Fruit fly (Drosophila melanogaster) whole organism, embryonic: ENCODE results near the gene CG11562.

Source experiments
- B-H1 ChIP-seq: fragments of 200-800 bp; sonication (Bioruptor generic); IDR thresholded peaks from 3 replicates; pipeline ENCODE4 v1.3.6; 2022; ENCODE audit warnings: missing biosample characterization, missing genetic modification characterization
- CG13624 ChIP-seq: fragments of 200-800 bp; sonication (Bioruptor generic); optimal IDR thresholded peaks from 2 replicates; lab custom pipeline; 2016; ENCODE audit warnings: missing biosample characterization, missing genetic modification characterization
- CG15011 ChIP-seq: fragments of 200-800 bp; sonication (Bioruptor generic); optimal IDR thresholded peaks from 3 replicates; lab custom pipeline; 2018; ENCODE audit warnings: missing biosample characterization, mild to moderate bottlenecking, missing genetic modification characterization
- CG15269 ChIP-seq: fragments of 200-800 bp; sonication (Bioruptor generic); optimal IDR thresholded peaks from 2 replicates; lab custom pipeline; 2018; ENCODE audit warnings: missing biosample characterization, mild to moderate bottlenecking, missing genetic modification characterization, moderate library complexity
- CG15479 ChIP-seq: fragments of 200-800 bp; sonication (Bioruptor generic); optimal IDR thresholded peaks from 3 replicates; lab custom pipeline; 2019; ENCODE audit warnings: missing biosample characterization, mild to moderate bottlenecking, missing genetic modification characterization, moderate library complexity
- CG18262 ChIP-seq: fragments of 200-800 bp; optimal IDR thresholded peaks from 3 replicates; lab custom pipeline; 2019; ENCODE audit warnings: missing biosample characterization, mild to moderate bottlenecking, missing genetic modification characterization, moderate library complexity
- CG6272 ChIP-seq: fragments of 200-800 bp; sonication (Bioruptor generic); IDR thresholded peaks from 2 replicates; pipeline ENCODE4 v1.3.6; 2022; ENCODE audit warnings: missing biosample characterization, missing genetic modification characterization
- Dref ChIP-seq: fragments of 200-800 bp; sonication (Bioruptor generic); IDR thresholded peaks from 2 replicates; pipeline ENCODE4 v1.3.6; 2022; ENCODE audit warnings: missing biosample characterization, missing genetic modification characterization
- E2f1 ChIP-seq: fragments of 200-800 bp; sonication (Bioruptor generic); IDR thresholded peaks from 2 replicates; pipeline ENCODE4 v1.3.6; 2022; ENCODE audit warnings: missing biosample characterization, missing genetic modification characterization
- Hey ChIP-seq: fragments of 200-800 bp; sonication (Bioruptor generic); optimal IDR thresholded peaks from 3 replicates; lab custom pipeline; 2018; ENCODE audit warnings: missing biosample characterization, mild to moderate bottlenecking, missing genetic modification characterization
- HmgD ChIP-seq: fragments of 200-800 bp; sonication (Bioruptor generic); optimal IDR thresholded peaks from 3 replicates; lab custom pipeline; 2016; ENCODE audit warnings: missing biosample characterization, missing genetic modification characterization
- Mrtf ChIP-seq: fragments of 200-800 bp; sonication (Bioruptor generic); IDR thresholded peaks from 3 replicates; pipeline ENCODE4 v1.3.6; 2022; ENCODE audit warnings: missing biosample characterization, missing genetic modification characterization
- PHDP ChIP-seq: fragments of 200-800 bp; sonication (Bioruptor generic); optimal IDR thresholded peaks from 3 replicates; lab custom pipeline; 2018; ENCODE audit warnings: missing biosample characterization, mild to moderate bottlenecking, missing genetic modification characterization, moderate library complexity
- bab2 ChIP-seq: fragments of 200-800 bp; sonication (Bioruptor generic); optimal IDR thresholded peaks from 2 replicates; lab custom pipeline; 2016; ENCODE audit warnings: missing biosample characterization, missing genetic modification characterization
- en ChIP-seq: fragments of 200-800 bp; sonication (Bioruptor generic); optimal IDR thresholded peaks from 2 replicates; lab custom pipeline; 2016; ENCODE audit warnings: missing biosample characterization, missing genetic modification characterization
- lab ChIP-seq: fragments of 200-800 bp; sonication (Bioruptor generic); optimal IDR thresholded peaks from 3 replicates; lab custom pipeline; 2017; ENCODE audit warnings: missing biosample characterization, missing genetic modification characterization, mild to moderate bottlenecking, moderate library complexity, missing genetic modification reagents
- lov ChIP-seq, 2 experiments: fragments of 200-800 bp in 1 of 2; fragments of >200 bp in 1 of 2; sonication (Bioruptor generic) in 1 of 2; IDR thresholded peaks in 1 of 2; optimal IDR thresholded peaks in 1 of 2; 2 replicates in 1 of 2; 3 replicates in 1 of 2; pipeline versions ENCODE4 v1.3.6 to Lab custom; 2017 to 2022; ENCODE audit warnings: missing biosample characterization in 1 of 2, missing genetic modification characterization in 1 of 2
- tup ChIP-seq: fragments of 200-800 bp; sonication (Bioruptor generic); optimal IDR thresholded peaks from 2 replicates; lab custom pipeline; 2016; ENCODE audit warnings: missing biosample characterization, mild to moderate bottlenecking, missing genetic modification characterization, moderate library complexity
- zf30C ChIP-seq: fragments of 200-800 bp; sonication (Bioruptor generic); optimal IDR thresholded peaks from 3 replicates; lab custom pipeline; 2018; ENCODE audit warnings: missing biosample characterization, mild to moderate bottlenecking, missing genetic modification characterization

The CG11562 gene

dm6 chr2L:332235-332634 is 40.0 kb downstream of the CG11562 start, which contains the start of gene CG31921:
Gene CG31921, minus strand, starts transcription at chr2L:332335.
- TF ChIP-seq B-H1 (GFP tag; lab: Robert Waterston, UW) (no peak), tup (GFP tag; lab: Kevin White, UChicago) (no peak), zf30C (GFP tag; lab: Kevin White, UChicago) (no peak), PHDP (tag; lab: Kevin White, UChicago) (no peak), CG15011 (no peak), Dref (GFP tag; lab: Robert Waterston, UW) (no peak), E2f1 (GFP tag; lab: Robert Waterston, UW) (no peak), lab (GFP tag; lab: Kevin White, UChicago) (no peak), CG18262 (no peak), CG13624 (GFP tag; lab: Kevin White, UChicago) (no peak), lov (optimal IDR thresholded peaks at IDR 0.05; lab: Kevin White, UChicago) (no peak), lov (GFP tag; IDR thresholded peaks at IDR 0.05; lab: Robert Waterston, UW) (no peak), Mrtf (GFP tag; lab: Robert Waterston, UW) (no peak), HmgD (GFP tag; lab: Kevin White, UChicago) (no peak), bab2 (GFP tag; lab: Kevin White, UChicago) (no peak), Hey (no peak), CG15269 (no peak), en (GFP tag; lab: Kevin White, UChicago) (no peak), CG15479 (GFP tag; lab: Kevin White, UChicago) (no peak), CG6272 (GFP tag; lab: Robert Waterston, UW) (no peak)
